Worm (Caenorhabditis elegans) whole organism, L3 larva: ENCODE results near the gene C17A2.3.

ENCODE experiments used
- ZK546.5 ChIP-seq: sonication (generic microtip); optimal IDR thresholded peaks from 2 replicates; lab custom pipeline; 2017; ENCODE audit warnings: missing biosample characterization, missing genetic modification characterization
- egl-27 ChIP-seq: sonication (generic microtip); optimal IDR thresholded peaks from 4 replicates; lab custom pipeline; 2017; ENCODE audit warnings: missing biosample characterization, missing genetic modification reagents, missing genetic modification characterization
- lin-39 ChIP-seq: fragments of 150-350 bp; optimal IDR thresholded peaks from 2 replicates; lab custom pipeline; 2018; ENCODE audit warnings: missing biosample characterization, missing genetic modification reagents, missing genetic modification characterization
- nhr-237 ChIP-seq: fragments of 150-350 bp; optimal IDR thresholded peaks from 2 replicates; lab custom pipeline; 2014; ENCODE audit warnings: missing biosample characterization, missing genetic modification characterization
- nhr-28 ChIP-seq: fragments of 150-350 bp; optimal IDR thresholded peaks from 2 replicates; lab custom pipeline; 2014; ENCODE audit warnings: missing biosample characterization, missing genetic modification characterization
- nhr-67 ChIP-seq: fragments of 150-350 bp; optimal IDR thresholded peaks from 2 replicates; lab custom pipeline; 2014; ENCODE audit warnings: missing biosample characterization, missing genetic modification characterization
- pha-4 ChIP-seq: fragments of 150-350 bp; optimal IDR thresholded peaks from 2 replicates; lab custom pipeline; 2014; ENCODE audit warnings: missing biosample characterization, missing genetic modification reagents, missing genetic modification characterization
- skn-1 ChIP-seq: fragments of 150-350 bp; optimal IDR thresholded peaks from 2 replicates; lab custom pipeline; 2014; ENCODE audit warnings: missing biosample characterization, missing genetic modification characterization
- snpc-4 ChIP-seq: fragments of 150-350 bp; optimal IDR thresholded peaks from 2 replicates; lab custom pipeline; 2014; ENCODE audit warnings: missing biosample characterization, missing genetic modification characterization
- unc-62 ChIP-seq: fragments of 150-350 bp; sonication (generic microtip); optimal IDR thresholded peaks from 4 replicates; lab custom pipeline; 2014; ENCODE audit warnings: missing biosample characterization, missing genetic modification reagents, missing genetic modification characterization
- zag-1 ChIP-seq: fragments of 150-350 bp; optimal IDR thresholded peaks from 2 replicates; lab custom pipeline; 2014; ENCODE audit warnings: missing biosample characterization, missing genetic modification characterization
- ztf-11 ChIP-seq: fragments of 150-350 bp; optimal IDR thresholded peaks from 2 replicates; lab custom pipeline; 2014; ENCODE audit warnings: missing biosample characterization, missing genetic modification characterization

ce11 chrII:3879945-3880344 is 36.5 kb downstream of the C17A2.3 start, which contains the start of gene nhr-166:
- TF ChIP-seq nhr-67 (tag; lab: Kevin White, UChicago) (no peak), unc-62 (GFP tag; lab: Kevin White, UChicago) (no peak), skn-1 (tag; lab: Kevin White, UChicago) (no peak), ZK546.5 (tag; lab: Kevin White, UChicago) (no peak), egl-27 (tag; lab: Kevin White, UChicago) (no peak), lin-39 (tag; lab: Kevin White, UChicago) (no peak), snpc-4 (tag; lab: Kevin White, UChicago) (no peak), nhr-237 (tag; lab: Kevin White, UChicago) (no peak), ztf-11 (tag; lab: Kevin White, UChicago) (no peak), pha-4 (tag; lab: Kevin White, UChicago) (no peak), zag-1 (tag; lab: Kevin White, UChicago) (no peak), nhr-28 (tag; lab: Kevin White, UChicago) (no peak)
